Fruit fly (Drosophila melanogaster): ENCODE data around the gene CG31522.

CG31522 gene

dm6 chr3R:4428585-4429464 is 33.9 kb downstream of the CG31522 start, which contains the start of gene srl (continued):
- peak; percentile 95 for TF ChIP-seq CG17385 (GFP tag; optimal IDR thresholded peaks at IDR 0.05)
- TF ChIP-seq CG11504 (tag; optimal IDR thresholded peaks at IDR 0.05), result no peak
- TF ChIP-seq Six4 (GFP tag; optimal IDR thresholded peaks at IDR 0.05), result no peak
- no peak for TF ChIP-seq dmrt11E (tag; optimal IDR thresholded peaks at IDR 0.05)
- TF ChIP-seq wek (GFP tag; optimal IDR thresholded peaks at IDR 0.05), result peak; percentile 42
- TF ChIP-seq CG12236 (GFP tag; optimal IDR thresholded peaks at IDR 0.05), result no peak
- TF ChIP-seq odd (GFP tag; optimal IDR thresholded peaks at IDR 0.05), result no peak
- no peak for TF ChIP-seq Gug (GFP tag; IDR thresholded peaks at IDR 0.05)
- TF ChIP-seq abd-A (tag; optimal IDR thresholded peaks at IDR 0.05), result no peak
- TF ChIP-seq Dp (GFP tag; optimal IDR thresholded peaks at IDR 0.05), result peak; percentile 78
- peak; percentile 36 for TF ChIP-seq CG8478 (optimal IDR thresholded peaks at IDR 0.05)
- no peak for TF ChIP-seq aop (GFP tag; IDR thresholded peaks at IDR 0.05)
- no peak for TF ChIP-seq danr (GFP tag; IDR thresholded peaks at IDR 0.05)
- no peak for TF ChIP-seq en (GFP tag; optimal IDR thresholded peaks at IDR 0.05)
- no peak for TF ChIP-seq CG11398 (GFP tag; optimal IDR thresholded peaks at IDR 0.05)
- peak; percentile 21; the same call in 1 of the 2 replicates for TF ChIP-seq tna (GFP tag; IDR thresholded peaks at IDR 0.05; ENCODE audit: partially characterized antibody)
- TF ChIP-seq pho (GFP tag; optimal IDR thresholded peaks at IDR 0.05), result no peak
- TF ChIP-seq ewg (GFP tag; optimal IDR thresholded peaks at IDR 0.05), result no peak
- TF ChIP-seq D19B (GFP tag; optimal IDR thresholded peaks at IDR 0.05), result no peak
- TF ChIP-seq nau (GFP tag; optimal IDR thresholded peaks at IDR 0.05), result no peak
- no peak for TF ChIP-seq CG2202 (tag; optimal IDR thresholded peaks at IDR 0.05)
- peak; percentile 23 for TF ChIP-seq scrt (GFP tag; optimal IDR thresholded peaks at IDR 0.05)
- peak; percentile 52; the same call in 1 of the 2 replicates for TF ChIP-seq CG13287 (GFP tag; IDR thresholded peaks at IDR 0.05; ENCODE audit: partially characterized antibody)
- TF ChIP-seq Trl (optimal IDR thresholded peaks at IDR 0.05), result no peak
- TF ChIP-seq Trl (GFP tag; optimal IDR thresholded peaks at IDR 0.05), result no peak
- TF ChIP-seq ro (GFP tag; IDR thresholded peaks at IDR 0.05), result no peak
- no peak for TF ChIP-seq schlank (tag; optimal IDR thresholded peaks at IDR 0.05)
- no peak for TF ChIP-seq CG9932 (GFP tag; IDR thresholded peaks at IDR 0.05)
- TF ChIP-seq ttk (GFP tag; IDR thresholded peaks at IDR 0.05), result no peak
- no peak for TF ChIP-seq emc (GFP tag; optimal IDR thresholded peaks at IDR 0.05)
- TF ChIP-seq chm (GFP tag; IDR thresholded peaks at IDR 0.05), result no peak
- peak; percentile 71 for TF ChIP-seq CG12659 (GFP tag; optimal IDR thresholded peaks at IDR 0.05)
- TF ChIP-seq ci (GFP tag; IDR thresholded peaks at IDR 0.05), result peak; percentile 38; the same call in 2 of the 3 replicates
- TF ChIP-seq CG31388 (GFP tag; optimal IDR thresholded peaks at IDR 0.05), result no peak
- TF ChIP-seq CG13296 (GFP tag; optimal IDR thresholded peaks at IDR 0.05), result no peak
- no peak for TF ChIP-seq CG32772 (GFP tag; IDR thresholded peaks at IDR 0.05)
- no peak for TF ChIP-seq fd102C (GFP tag; optimal IDR thresholded peaks at IDR 0.05)
- no peak for TF ChIP-seq Camta (GFP tag; optimal IDR thresholded peaks at IDR 0.05)
- peak; percentile 53 for TF ChIP-seq CG33213 (GFP tag; optimal IDR thresholded peaks at IDR 0.05)
- TF ChIP-seq knrl (GFP tag; IDR thresholded peaks at IDR 0.05; ENCODE audit: partially characterized antibody), result no peak
- TF ChIP-seq CG17829 (tag; optimal IDR thresholded peaks at IDR 0.05), result peak; percentile 60
- TF ChIP-seq CG13894 (tag; optimal IDR thresholded peaks at IDR 0.05), result no peak
- TF ChIP-seq CG14860 (GFP tag; IDR thresholded peaks at IDR 0.05; ENCODE audit: partially characterized antibody), result no peak
- no peak for TF ChIP-seq C15 (GFP tag; IDR thresholded peaks at IDR 0.05)
- TF ChIP-seq tin (GFP tag; optimal IDR thresholded peaks at IDR 0.05), result no peak
- no peak for TF ChIP-seq fd96Cb (tag; optimal IDR thresholded peaks at IDR 0.05)
- peak; percentile 69 for TF ChIP-seq CG15514 (GFP tag; optimal IDR thresholded peaks at IDR 0.05)
- TF ChIP-seq NC2α (GFP tag; optimal IDR thresholded peaks at IDR 0.05), result no peak
- TF ChIP-seq sna (GFP tag; IDR thresholded peaks at IDR 0.05; ENCODE audit: partially characterized antibody), result no peak
- no peak for TF ChIP-seq ssp (GFP tag; IDR thresholded peaks at IDR 0.05)
